Worm (Caenorhabditis elegans): Measurements from ENCODE around the gene rog-1.
A peak's percentile ranks its signal among the peaks of the same experiment; 100 is the strongest.

The rog-1 gene

DNA sequence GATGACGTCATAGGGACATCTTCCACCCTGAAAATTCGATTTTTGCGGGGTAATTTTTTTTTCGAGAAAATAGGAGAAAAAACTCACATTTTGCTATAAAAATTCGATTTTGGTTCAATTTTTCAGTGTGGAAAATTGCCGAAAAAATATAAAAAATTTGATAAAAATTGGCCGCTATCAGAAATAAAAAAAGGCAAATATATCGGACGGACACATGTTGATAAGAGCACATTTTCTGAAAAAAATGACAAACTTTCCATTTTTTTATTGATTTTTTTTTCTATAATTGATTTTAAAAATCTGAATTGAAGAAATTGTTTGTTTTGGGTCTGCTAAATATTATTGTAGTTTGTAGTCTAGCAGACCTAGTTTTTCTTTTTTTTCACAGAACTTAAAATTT, 19.3 kb downstream of the rog-1 start, which contains the start of gene C13A10.1:
Gene C13A10.1, minus strand, starts transcription at position 170 of the 400 bp plus-strand sequence.
- no peak for TF ChIP-seq pag-3 (tag; optimal IDR thresholded peaks at IDR 0.05; ENCODE audit: borderline replicate concordance, insufficient read depth)
- TF ChIP-seq elt-2 (tag; optimal IDR thresholded peaks at IDR 0.05), result peak; percentile 38

DNA sequence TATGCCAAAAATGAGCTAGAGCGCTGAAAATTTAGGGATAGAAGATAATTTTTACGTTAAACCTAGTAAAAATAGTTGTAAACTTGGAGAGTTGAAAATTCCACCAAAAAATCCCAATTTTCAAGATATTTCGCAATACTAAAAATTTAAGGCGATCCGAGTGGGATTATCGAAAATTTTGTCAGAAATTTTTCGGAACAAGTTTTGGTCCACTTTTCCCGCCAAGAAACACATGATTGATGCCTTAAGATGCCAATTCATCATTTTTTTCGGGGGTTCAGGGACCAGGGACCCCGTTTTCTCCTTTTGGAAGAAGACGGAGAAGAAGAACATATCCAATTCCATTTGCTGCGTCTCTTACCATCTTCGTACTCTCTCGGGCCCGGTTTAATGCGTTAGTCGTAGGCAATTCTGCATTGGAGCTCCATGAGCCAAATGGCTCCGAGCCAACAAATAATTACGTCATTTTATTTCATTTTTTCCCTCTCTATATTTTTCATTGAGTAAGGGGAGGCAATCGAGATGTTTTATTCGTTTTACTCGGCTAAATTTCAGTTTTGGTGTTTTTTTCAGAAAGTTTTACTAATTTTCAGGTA, 30.2 kb downstream of the rog-1 start:
- TF ChIP-seq ztf-4 (tag; optimal IDR thresholded peaks at IDR 0.05), result no peak
- TF ChIP-seq dpl-1 (GFP tag; optimal IDR thresholded peaks at IDR 0.05), result peak in 1 of 3 experiments; percentile 11
- no peak for TF ChIP-seq alr-1 (tag; optimal IDR thresholded peaks at IDR 0.05; ENCODE audit: borderline replicate concordance)
- no peak for TF ChIP-seq lin-35 (GFP tag; optimal IDR thresholded peaks at IDR 0.05)
- peak; percentile 20 for TF ChIP-seq zag-1 (tag; optimal IDR thresholded peaks at IDR 0.05)
- TF ChIP-seq zip-4 (GFP tag; optimal IDR thresholded peaks at IDR 0.05), result peak; percentile 67
- no peak for TF ChIP-seq efl-1 (optimal IDR thresholded peaks at IDR 0.05)
- TF ChIP-seq efl-1 (GFP tag; optimal IDR thresholded peaks at IDR 0.05 in 1 of 2), result peak in 1 of 2 experiments; percentile 2
- TF ChIP-seq lin-14 (GFP tag; optimal IDR thresholded peaks at IDR 0.05), result peak; percentile 49
- TF ChIP-seq irx-1 (tag; optimal IDR thresholded peaks at IDR 0.05), result no peak
- peak in 1 of 2 experiments; percentile 6 for TF ChIP-seq lsy-2 (tag; optimal IDR thresholded peaks at IDR 0.05)

DNA sequence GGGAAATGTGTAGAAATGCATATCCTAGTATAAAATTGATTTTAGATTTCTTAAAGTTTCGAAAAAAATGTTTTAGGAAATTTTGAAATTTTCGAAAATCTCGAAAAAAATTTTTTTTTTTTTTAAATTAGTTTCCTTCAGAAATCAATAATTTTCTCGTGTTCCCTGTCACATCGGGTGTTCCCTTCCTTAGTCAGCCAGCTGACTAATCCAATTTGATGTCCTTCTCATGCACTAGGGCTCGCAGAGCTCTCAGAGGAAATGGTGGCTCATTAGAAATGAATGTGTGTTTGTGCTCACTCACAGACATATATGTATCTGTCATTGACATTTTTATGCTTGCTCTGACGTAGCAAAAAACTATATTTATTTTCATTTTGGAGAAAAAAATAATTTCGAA, 31.0 kb downstream of the rog-1 start:
- TF ChIP-seq ztf-11 (tag; optimal IDR thresholded peaks at IDR 0.05), result no peak
- TF ChIP-seq lin-14 (GFP tag; optimal IDR thresholded peaks at IDR 0.05), result peak; percentile 32
- TF ChIP-seq nhr-28 (tag; optimal IDR thresholded peaks at IDR 0.05), result no peak

- no peak for TF ChIP-seq sup-37 (GFP tag; optimal IDR thresholded peaks at IDR 0.05)
- TF ChIP-seq swsn-7 (tag; optimal IDR thresholded peaks at IDR 0.05), result peak; percentile 13
- TF ChIP-seq efl-1 (optimal IDR thresholded peaks at IDR 0.05), result no peak
- peak in 1 of 2 experiments; percentile 38 for TF ChIP-seq efl-1 (GFP tag; optimal IDR thresholded peaks at IDR 0.05 in 1 of 2)
- no peak for TF ChIP-seq ceh-8 (GFP tag; optimal IDR thresholded peaks at IDR 0.05)
- TF ChIP-seq mab-9 (GFP tag; IDR thresholded peaks at IDR 0.05), result no peak
- TF ChIP-seq unc-86 (tag; optimal IDR thresholded peaks at IDR 0.05), result no peak
- TF ChIP-seq lin-14 (GFP tag; optimal IDR thresholded peaks at IDR 0.05), result peak; percentile 86
- no peak for TF ChIP-seq ceh-90 (tag; optimal IDR thresholded peaks at IDR 0.05)
- TF ChIP-seq pag-3 (tag; optimal IDR thresholded peaks at IDR 0.05; ENCODE audit: borderline replicate concordance, insufficient read depth), result no peak
- TF ChIP-seq nhr-71 (tag; optimal IDR thresholded peaks at IDR 0.05), result peak; percentile 49
- TF ChIP-seq ces-1 (GFP tag; optimal IDR thresholded peaks at IDR 0.05), result peak; percentile 90
- TF ChIP-seq ceh-82 (tag; optimal IDR thresholded peaks at IDR 0.05), result peak in 1 of 3 experiments; percentile 17
These were observed 33.4 kb downstream of the rog-1 start for ce11 chrII:1341416-1341815.

- TF ChIP-seq ceh-82 (tag; optimal IDR thresholded peaks at IDR 0.05), result no peak
- TF ChIP-seq sup-37 (GFP tag; optimal IDR thresholded peaks at IDR 0.05), result no peak
- no peak for TF ChIP-seq pag-3 (tag; optimal IDR thresholded peaks at IDR 0.05; ENCODE audit: borderline replicate concordance, insufficient read depth)
- no peak for TF ChIP-seq nhr-77 (tag; optimal IDR thresholded peaks at IDR 0.05)
- no peak for TF ChIP-seq pax-3 (tag; optimal IDR thresholded peaks at IDR 0.05)
- no peak for TF ChIP-seq ces-1 (GFP tag; optimal IDR thresholded peaks at IDR 0.05)
- no peak for TF ChIP-seq nhr-84 (tag; optimal IDR thresholded peaks at IDR 0.05)
- TF ChIP-seq fkh-8 (tag; optimal IDR thresholded peaks at IDR 0.05), result no peak
- no peak for TF ChIP-seq fkh-10 (GFP tag; optimal IDR thresholded peaks at IDR 0.05)
- no peak for TF ChIP-seq mab-9 (GFP tag; IDR thresholded peaks at IDR 0.05)
- TF ChIP-seq nhr-71 (tag; optimal IDR thresholded peaks at IDR 0.05), result no peak
- no peak for TF ChIP-seq nhr-28 (tag; optimal IDR thresholded peaks at IDR 0.05)
- TF ChIP-seq snu-23 (GFP tag; optimal IDR thresholded peaks at IDR 0.05), result no peak
- TF ChIP-seq sox-4 (tag; optimal IDR thresholded peaks at IDR 0.05), result no peak
- no peak for TF ChIP-seq blmp-1 (tag; optimal IDR thresholded peaks at IDR 0.05)
- no peak for TF ChIP-seq pqm-1 (tag; optimal IDR thresholded peaks at IDR 0.05)
- no peak for TF ChIP-seq alr-1 (tag; optimal IDR thresholded peaks at IDR 0.05; ENCODE audit: borderline replicate concordance)
- TF ChIP-seq unc-62 (GFP tag; optimal IDR thresholded peaks at IDR 0.05), result no peak
- no peak for TF ChIP-seq nhr-12 (tag; optimal IDR thresholded peaks at IDR 0.05)
- TF ChIP-seq unc-86 (tag; optimal IDR thresholded peaks at IDR 0.05), result no peak
These were observed 34.7 kb downstream of the rog-1 start for ce11 chrII:1340049-1340448.
